Fruit fly (Drosophila melanogaster): ENCODE measurements around the gene CG31975.
A peak's percentile ranks its signal among the peaks of the same experiment; 100 is the strongest.

CG31975 gene

dm6 chr2L:162208-162607, 21.4 kb upstream of the CG31975 start:
- TF ChIP-seq psq (optimal IDR thresholded peaks at IDR 0.05) (no peak), CG8478 (optimal IDR thresholded peaks at IDR 0.05) (no peak)

DNA sequence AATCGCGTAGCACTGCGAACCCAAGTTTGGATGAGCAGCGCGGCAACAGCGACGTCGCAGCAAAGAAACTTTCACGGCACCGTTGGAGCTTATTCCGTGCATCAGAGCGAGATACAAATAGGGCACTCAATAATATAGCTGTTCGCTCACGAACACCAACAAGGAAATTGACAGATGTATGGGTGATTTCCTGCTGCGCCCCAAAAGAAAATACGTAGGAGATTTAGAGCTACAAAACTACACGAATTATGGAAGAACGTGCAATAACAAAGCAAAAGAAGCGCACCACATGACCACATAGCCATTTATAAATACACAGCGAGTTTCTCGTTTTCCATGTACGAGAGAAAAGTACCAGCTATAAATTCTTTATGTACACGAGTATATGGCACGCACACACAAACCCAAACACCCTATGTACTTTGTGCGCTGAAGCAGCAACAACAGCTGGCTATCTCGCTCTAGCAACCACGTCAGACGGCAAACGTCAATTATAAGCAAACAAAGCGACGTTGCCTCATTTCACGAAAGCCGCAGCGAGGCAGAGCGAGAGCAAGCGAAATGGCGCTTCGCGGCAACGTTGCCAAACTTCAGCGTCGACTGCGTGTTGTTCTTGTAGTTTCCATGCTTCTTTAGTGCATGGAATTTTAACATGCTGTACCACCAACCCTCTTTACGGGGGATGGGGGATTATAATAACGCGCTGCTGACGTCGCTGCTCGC, 20.8 kb upstream of the CG31975 start:
- peak; percentile 57 for TF ChIP-seq CG8478 (optimal IDR thresholded peaks at IDR 0.05)
- TF ChIP-seq pan (optimal IDR thresholded peaks at IDR 0.05), result no peak

- TF ChIP-seq EcR (GFP tag; optimal IDR thresholded peaks at IDR 0.05) (peak in 1 of 2 experiments; percentile 27), pan (optimal IDR thresholded peaks at IDR 0.05) (no peak), CG8478 (optimal IDR thresholded peaks at IDR 0.05) (peak; percentile 80)
Measured at dm6 chr2L:160581-161452, 20.0 kb upstream of the CG31975 start.

DNA sequence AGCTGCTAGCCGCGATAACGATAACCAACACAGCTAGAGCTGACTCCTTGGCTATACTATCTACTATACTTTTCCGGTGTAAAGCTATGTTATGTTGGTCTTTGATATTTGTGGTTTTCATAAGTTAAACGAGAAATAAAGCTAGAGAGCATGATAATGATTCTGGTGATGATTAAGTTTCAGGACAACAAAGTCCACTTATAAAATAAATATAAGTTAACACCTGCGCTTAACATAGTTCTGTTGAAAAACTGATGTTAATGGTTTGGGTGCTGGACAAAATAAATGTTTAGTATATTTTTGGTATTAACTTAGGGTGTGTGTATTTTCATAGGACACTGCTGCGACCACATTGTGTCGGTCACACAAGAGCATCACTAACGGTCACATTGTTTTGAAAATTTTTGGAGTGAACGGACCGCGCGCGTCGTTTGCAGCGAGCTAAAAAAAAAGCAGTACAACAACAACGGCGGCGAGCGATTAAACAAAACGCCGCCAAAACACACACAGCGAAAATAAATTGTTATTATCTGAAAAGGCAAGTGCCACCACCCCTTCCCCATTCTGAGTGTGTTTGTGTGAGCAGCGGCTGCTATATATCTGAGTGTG, 18.0 kb upstream of the CG31975 start, which contains the start of the genes CG33635 and spen:
TSS of gene CG33635 (minus strand) at position 16 of the 609 bp plus-strand sequence.
TSS of gene spen (plus strand) at position 384 of the 609 bp plus-strand sequence.
- TF ChIP-seq Dll (optimal IDR thresholded peaks at IDR 0.05) (no peak), psq (optimal IDR thresholded peaks at IDR 0.05) (no peak), EcR (GFP tag; optimal IDR thresholded peaks at IDR 0.05) (no peak), usp (GFP tag; optimal IDR thresholded peaks at IDR 0.05) (no peak), pan (optimal IDR thresholded peaks at IDR 0.05) (no peak), CG8478 (optimal IDR thresholded peaks at IDR 0.05) (no peak)

DNA sequence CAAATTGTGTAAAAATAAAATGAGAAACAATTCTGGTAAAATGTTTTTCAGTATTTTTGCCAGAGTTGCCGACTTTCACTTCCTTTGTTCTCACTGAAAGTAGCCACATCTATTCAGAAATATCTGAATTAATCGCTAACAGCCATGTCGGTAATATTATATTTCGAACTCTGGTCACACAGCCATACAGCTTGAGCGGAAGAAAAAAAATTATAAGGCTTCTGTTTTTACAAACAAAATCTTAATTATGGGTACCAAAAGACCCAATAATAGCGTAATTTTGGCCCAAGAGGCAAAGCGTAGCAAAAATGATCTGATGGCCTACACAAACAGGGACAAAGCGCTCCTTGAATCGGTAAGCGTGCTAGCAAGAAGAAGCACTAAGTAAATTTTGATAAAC, 15.2 kb upstream of the CG31975 start, which contains the start of gene CG3436:
TSS of gene CG3436 (plus strand) at position 36 of the 400 bp plus-strand sequence.
- no peak for TF ChIP-seq usp (GFP tag; optimal IDR thresholded peaks at IDR 0.05)
- TF ChIP-seq EcR (GFP tag; optimal IDR thresholded peaks at IDR 0.05), result no peak
- TF ChIP-seq Dll (optimal IDR thresholded peaks at IDR 0.05), result no peak
- no peak for TF ChIP-seq pan (optimal IDR thresholded peaks at IDR 0.05)
- no peak for TF ChIP-seq psq (optimal IDR thresholded peaks at IDR 0.05)
- no peak for TF ChIP-seq CG8478 (optimal IDR thresholded peaks at IDR 0.05)

dm6 chr2L:155215-155712, 14.5 kb upstream of the CG31975 start, which contains the start of gene Pus10:
TSS of gene Pus10 (minus strand) at chr2L:155305.
- TF ChIP-seq usp (GFP tag; optimal IDR thresholded peaks at IDR 0.05) (no peak), pan (optimal IDR thresholded peaks at IDR 0.05) (no peak), psq (optimal IDR thresholded peaks at IDR 0.05) (no peak), EcR (GFP tag; optimal IDR thresholded peaks at IDR 0.05) (no peak), CG8478 (optimal IDR thresholded peaks at IDR 0.05) (no peak), Dll (optimal IDR thresholded peaks at IDR 0.05) (no peak)

DNA sequence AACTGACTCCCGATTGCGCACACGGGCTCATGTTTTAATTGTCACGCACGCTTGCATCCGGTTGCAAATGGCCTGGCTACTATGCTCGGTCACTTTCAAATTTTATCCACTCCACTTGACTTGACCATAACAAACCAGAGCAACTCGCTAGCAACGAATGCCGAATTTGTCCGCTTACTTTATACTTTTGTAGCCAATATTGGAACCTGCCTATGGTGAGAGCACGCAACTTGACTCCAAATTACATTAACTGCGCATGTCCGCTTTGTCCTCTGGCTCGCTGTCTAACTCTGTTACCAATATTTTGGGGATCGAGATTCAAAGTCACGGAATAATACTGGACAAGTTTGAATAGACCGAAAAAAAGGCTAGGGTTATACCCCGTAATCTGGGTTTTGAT, 12.3 kb upstream of the CG31975 start, which contains the start of gene CG42399:
TSS of gene CG42399 (minus strand) at position 159 of the 400 bp plus-strand sequence.
- TF ChIP-seq CG8478 (optimal IDR thresholded peaks at IDR 0.05), result no peak
- TF ChIP-seq Dll (optimal IDR thresholded peaks at IDR 0.05), result no peak
- no peak for TF ChIP-seq pan (optimal IDR thresholded peaks at IDR 0.05)
- TF ChIP-seq usp (GFP tag; optimal IDR thresholded peaks at IDR 0.05), result no peak
- no peak for TF ChIP-seq psq (optimal IDR thresholded peaks at IDR 0.05)
- TF ChIP-seq EcR (GFP tag; optimal IDR thresholded peaks at IDR 0.05), result no peak

DNA sequence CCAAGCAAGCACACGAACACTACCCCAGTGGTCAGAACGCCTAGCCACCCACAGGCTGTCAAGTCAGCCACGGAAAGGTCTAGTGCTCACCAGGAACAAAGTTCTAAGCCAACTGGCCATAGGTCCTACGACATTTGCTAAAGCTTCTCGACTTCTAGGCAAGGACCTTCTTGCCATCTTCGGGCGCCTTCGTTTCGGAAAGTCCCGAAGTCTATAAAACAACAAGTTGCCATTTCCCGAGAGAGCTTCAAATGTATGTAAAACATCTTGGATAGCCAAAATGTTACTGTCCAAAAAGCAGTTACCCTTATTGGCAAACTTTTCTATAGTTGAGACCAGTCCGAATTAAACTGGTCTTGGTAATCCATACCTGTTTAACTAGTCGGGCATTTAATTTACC, 5.7 kb upstream of the CG31975 start:
- TF ChIP-seq usp (GFP tag; optimal IDR thresholded peaks at IDR 0.05) (no peak), Dll (optimal IDR thresholded peaks at IDR 0.05) (no peak), pan (optimal IDR thresholded peaks at IDR 0.05) (no peak)

DNA sequence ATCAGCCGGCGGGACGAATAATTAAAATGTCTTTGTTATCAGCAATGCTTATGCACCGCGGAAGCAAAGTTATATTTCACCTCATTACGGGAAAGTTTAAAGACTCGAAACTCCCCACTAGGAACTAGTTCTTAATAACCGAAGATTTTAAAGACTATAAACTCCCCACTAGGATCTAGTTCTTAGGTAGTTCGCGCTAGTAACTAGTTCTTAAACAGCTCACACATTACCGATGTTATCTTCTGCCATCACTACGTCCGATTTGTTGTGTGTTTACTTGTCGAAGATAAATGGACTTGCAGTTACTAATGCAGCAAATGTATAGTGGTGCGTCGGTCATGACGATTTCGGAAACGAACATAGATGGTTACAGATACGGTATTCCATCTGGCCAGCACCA, 2.3 kb upstream of the CG31975 start, which contains the start of the genes CG31974 and CG11454:
TSS of gene CG31974 (minus strand) at position 4 of the 400 bp plus-strand sequence.
TSS of gene CG11454 (plus strand) at position 236 of the 400 bp plus-strand sequence.
- TF ChIP-seq EcR (GFP tag; optimal IDR thresholded peaks at IDR 0.05), result no peak
- TF ChIP-seq usp (GFP tag; optimal IDR thresholded peaks at IDR 0.05), result no peak
- no peak for TF ChIP-seq pan (optimal IDR thresholded peaks at IDR 0.05)
- no peak for TF ChIP-seq psq (optimal IDR thresholded peaks at IDR 0.05)
- no peak for TF ChIP-seq Dll (optimal IDR thresholded peaks at IDR 0.05)
- no peak for TF ChIP-seq CG8478 (optimal IDR thresholded peaks at IDR 0.05)

DNA sequence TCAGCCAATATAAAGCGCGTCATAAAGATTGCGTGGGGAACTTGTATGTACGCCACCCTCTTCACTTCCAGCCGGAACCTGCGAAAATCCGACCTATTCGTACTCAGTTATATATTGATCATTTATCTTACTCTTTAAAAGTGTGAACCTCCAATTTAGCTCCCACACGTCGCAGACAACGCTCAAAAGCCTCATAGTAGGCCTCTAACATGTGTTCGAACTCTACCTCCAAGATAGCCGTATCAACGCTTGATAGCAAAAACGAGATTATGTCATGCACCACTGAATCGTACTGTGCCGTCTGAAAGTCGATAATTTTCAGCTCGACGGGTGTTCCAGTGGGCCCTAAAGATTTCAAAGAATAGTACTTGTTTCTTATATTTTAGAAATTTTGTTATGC, 1.2 kb downstream of the CG31975 start:
- TF ChIP-seq pan (optimal IDR thresholded peaks at IDR 0.05) (no peak), usp (GFP tag; optimal IDR thresholded peaks at IDR 0.05) (no peak), EcR (GFP tag; optimal IDR thresholded peaks at IDR 0.05) (no peak), Dll (optimal IDR thresholded peaks at IDR 0.05) (no peak), psq (optimal IDR thresholded peaks at IDR 0.05) (no peak), CG8478 (optimal IDR thresholded peaks at IDR 0.05) (no peak)

- TF ChIP-seq EcR (GFP tag; optimal IDR thresholded peaks at IDR 0.05), result no peak
- no peak for TF ChIP-seq CG8478 (optimal IDR thresholded peaks at IDR 0.05)
Measured at dm6 chr2L:138063-138462, 2.7 kb downstream of the CG31975 start.
